Worm (Caenorhabditis elegans) whole organism, mixed stage, embryonic: ENCODE results near the gene clec-47.

Source experiments
- M03D4.4 ChIP-seq: sonication (generic microtip); optimal IDR thresholded peaks from 2 replicates; lab custom pipeline; 2017; ENCODE audit warnings: mild to moderate bottlenecking, missing genetic modification characterization, missing compliant biosample characterization
- bed-3 ChIP-seq: fragments of 200-800 bp; sonication (Bioruptor generic); optimal IDR thresholded peaks from 3 replicates; lab custom pipeline; 2018; ENCODE audit warnings: mild to moderate bottlenecking, missing genetic modification characterization, moderate library complexity, missing compliant biosample characterization
- blmp-1 ChIP-seq: fragments of 150-350 bp; optimal IDR thresholded peaks from 2 replicates; lab custom pipeline; 2014; ENCODE audit warnings: missing biosample characterization, missing genetic modification characterization
- ceh-39 ChIP-seq: fragments of 150-350 bp; optimal IDR thresholded peaks from 2 replicates; lab custom pipeline; 2014; ENCODE audit warnings: missing biosample characterization, missing genetic modification characterization
- ceh-43 ChIP-seq: fragments of 200-800 bp; sonication (Bioruptor generic); optimal IDR thresholded peaks from 2 replicates; lab custom pipeline; 2018; ENCODE audit warnings: mild to moderate bottlenecking, missing genetic modification characterization, moderate library complexity, missing compliant biosample characterization
- ceh-83 ChIP-seq: fragments of 200-800 bp; sonication (Bioruptor generic); optimal IDR thresholded peaks from 2 replicates; lab custom pipeline; 2018; ENCODE audit warnings: mild to moderate bottlenecking, missing genetic modification characterization, missing compliant biosample characterization
- ces-1 ChIP-seq: fragments of 150-350 bp; optimal IDR thresholded peaks from 2 replicates; lab custom pipeline; 2014; ENCODE audit warnings: missing biosample characterization, missing genetic modification reagents, missing genetic modification characterization
- drap-1 ChIP-seq: fragments of 200-800 bp; sonication (Bioruptor generic); optimal IDR thresholded peaks from 3 replicates; lab custom pipeline; 2018; ENCODE audit warnings: mild to moderate bottlenecking, missing genetic modification characterization, missing compliant biosample characterization
- elt-1 ChIP-seq: sonication (generic microtip); optimal IDR thresholded peaks from 2 replicates; lab custom pipeline; 2017; ENCODE audit warnings: missing genetic modification characterization, mild to moderate bottlenecking, missing compliant biosample characterization, antibody characterized with exemption, moderate library complexity, borderline replicate concordance; ENCODE audit not compliant: insufficient read depth
- elt-3 ChIP-seq: fragments of 150-350 bp; optimal IDR thresholded peaks from 2 replicates; lab custom pipeline; 2014; ENCODE audit warnings: missing biosample characterization, missing genetic modification characterization
- flh-1 ChIP-seq: fragments of 200-800 bp; sonication (Bioruptor generic); optimal IDR thresholded peaks from 2 replicates; lab custom pipeline; 2018; ENCODE audit warnings: mild to moderate bottlenecking, missing genetic modification characterization, moderate library complexity, missing compliant biosample characterization
- ham-2 ChIP-seq: fragments of 200-800 bp; sonication (Bioruptor generic); optimal IDR thresholded peaks from 2 replicates; lab custom pipeline; 2018; ENCODE audit warnings: mild to moderate bottlenecking, missing genetic modification characterization, missing compliant biosample characterization
- hlh-1 ChIP-seq: fragments of 150-350 bp; optimal IDR thresholded peaks from 2 replicates; lab custom pipeline; 2014; ENCODE audit warnings: missing biosample characterization, missing genetic modification reagents, missing genetic modification characterization
- lin-13 ChIP-seq: fragments of 150-350 bp; optimal IDR thresholded peaks from 2 replicates; lab custom pipeline; 2014; ENCODE audit warnings: missing biosample characterization, missing genetic modification characterization
- lin-32 ChIP-seq: fragments of 200-800 bp; sonication (Bioruptor generic); optimal IDR thresholded peaks from 2 replicates; lab custom pipeline; 2018; ENCODE audit warnings: mild to moderate bottlenecking, missing genetic modification characterization, missing compliant biosample characterization
- lsy-2 ChIP-seq: fragments of 150-350 bp; optimal IDR thresholded peaks from 2 replicates; lab custom pipeline; 2014; ENCODE audit warnings: missing biosample characterization, missing genetic modification characterization
- mab-5 ChIP-seq: fragments of 150-350 bp; optimal IDR thresholded peaks from 2 replicates; lab custom pipeline; 2014; ENCODE audit warnings: missing biosample characterization, missing genetic modification characterization
- mep-1 ChIP-seq: fragments of 150-350 bp; optimal IDR thresholded peaks from 2 replicates; lab custom pipeline; 2017; ENCODE audit warnings: missing biosample characterization, missing genetic modification reagents, missing genetic modification characterization, inconsistent platforms
- mls-2 ChIP-seq: sonication (generic microtip); optimal IDR thresholded peaks from 2 replicates; lab custom pipeline; 2016; ENCODE audit warnings: mild to moderate bottlenecking, missing genetic modification characterization, moderate library complexity, missing compliant biosample characterization
- nhr-12 ChIP-seq: fragments of 150-350 bp; optimal IDR thresholded peaks from 2 replicates; lab custom pipeline; 2014; ENCODE audit warnings: missing biosample characterization, missing genetic modification characterization
- nhr-237 ChIP-seq: fragments of 150-350 bp; optimal IDR thresholded peaks from 2 replicates; lab custom pipeline; 2014; ENCODE audit warnings: missing biosample characterization, missing genetic modification characterization
- nhr-28 ChIP-seq: fragments of 150-350 bp; optimal IDR thresholded peaks from 2 replicates; lab custom pipeline; 2014; ENCODE audit warnings: missing biosample characterization, missing genetic modification characterization
- nhr-76 ChIP-seq: sonication (generic microtip); optimal IDR thresholded peaks from 2 replicates; lab custom pipeline; 2017; ENCODE audit warnings: missing biosample characterization, missing genetic modification characterization
- pha-4 ChIP-seq: fragments of 150-350 bp; optimal IDR thresholded peaks from 2 replicates; lab custom pipeline; 2018; ENCODE audit warnings: missing biosample characterization, missing genetic modification reagents, missing genetic modification characterization
- sem-2 ChIP-seq: fragments of 200-800 bp; sonication (Bioruptor generic); optimal IDR thresholded peaks from 2 replicates; lab custom pipeline; 2018; ENCODE audit warnings: mild to moderate bottlenecking, missing genetic modification characterization, missing compliant biosample characterization
- sptf-1 ChIP-seq: sonication (generic microtip); optimal IDR thresholded peaks from 2 replicates; lab custom pipeline; 2017; ENCODE audit warnings: mild to moderate bottlenecking, missing genetic modification characterization, moderate library complexity, missing compliant biosample characterization
- tbx-8 ChIP-seq: fragments of 200-800 bp; sonication (Bioruptor generic); optimal IDR thresholded peaks from 2 replicates; lab custom pipeline; 2018; ENCODE audit warnings: mild to moderate bottlenecking, missing genetic modification characterization, moderate library complexity, missing compliant biosample characterization
- unc-120 ChIP-seq: sonication (generic microtip); optimal IDR thresholded peaks from 2 replicates; lab custom pipeline; 2017; ENCODE audit warnings: missing genetic modification characterization, missing compliant biosample characterization; ENCODE audit not compliant: poor library complexity, severe bottlenecking
- unc-39 ChIP-seq: fragments of 150-350 bp; optimal IDR thresholded peaks from 2 replicates; lab custom pipeline; 2014; ENCODE audit warnings: missing biosample characterization, missing genetic modification characterization
- unc-62 ChIP-seq: fragments of 150-350 bp; optimal IDR thresholded peaks from 2 replicates; lab custom pipeline; 2014; ENCODE audit warnings: missing biosample characterization, missing genetic modification reagents, missing genetic modification characterization
- ztf-11 ChIP-seq: fragments of 150-350 bp; optimal IDR thresholded peaks from 2 replicates; lab custom pipeline; 2014; ENCODE audit warnings: missing biosample characterization, missing genetic modification characterization

Gene clec-47

ce11 chrV:15181899-15182298, 6.3 kb downstream of the clec-47 start:
- TF ChIP-seq bed-3 (no peak), unc-62 (GFP tag; lab: Kevin White, UChicago) (no peak), ham-2 (GFP tag; lab: Kevin White, UChicago) (no peak), sem-2 (GFP tag; lab: Kevin White, UChicago) (no peak)

DNA sequence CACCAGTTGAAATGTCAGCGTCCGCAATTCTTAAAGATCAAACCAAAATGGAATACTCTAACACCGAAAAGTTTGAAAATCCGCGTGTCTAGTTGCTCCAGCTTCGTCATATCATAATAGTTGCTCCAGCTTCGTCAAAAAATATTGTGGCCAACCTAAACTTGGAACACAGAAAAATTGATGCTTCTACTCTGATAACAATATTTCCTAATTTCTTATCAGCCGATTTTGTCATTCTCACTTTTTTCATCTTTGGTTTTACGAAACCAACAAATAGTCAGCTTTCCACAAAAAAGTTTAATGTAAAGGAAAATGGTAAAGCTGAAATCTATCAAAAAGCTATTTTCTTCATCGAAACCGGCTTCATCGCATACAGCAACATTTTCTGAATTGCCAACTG, 6.8 kb downstream of the clec-47 start, which contains the start of gene fbxa-84:
TSS of gene fbxa-84 (plus strand) at position 34 of the 400 bp plus-strand sequence.
- TF ChIP-seq mls-2 (no peak), sem-2 (GFP tag; lab: Kevin White, UChicago) (no peak), mab-5 (no peak), blmp-1 (no peak), unc-62 (GFP tag; lab: Kevin White, UChicago) (no peak), ces-1 (no peak), ztf-11 (no peak), unc-120 (tag; lab: Kevin White, UChicago) (no peak), nhr-76 (no peak), lin-32 (GFP tag; lab: Kevin White, UChicago) (no peak), ceh-39 (tag; lab: Kevin White, UChicago) (no peak), nhr-12 (tag; lab: Kevin White, UChicago) (no peak), elt-1 (no peak), nhr-237 (tag; lab: Kevin White, UChicago) (no peak), ceh-43 (GFP tag; lab: Kevin White, UChicago) (no peak), hlh-1 (no peak), lin-13 (no peak), flh-1 (GFP tag; lab: Kevin White, UChicago) (no peak)

DNA sequence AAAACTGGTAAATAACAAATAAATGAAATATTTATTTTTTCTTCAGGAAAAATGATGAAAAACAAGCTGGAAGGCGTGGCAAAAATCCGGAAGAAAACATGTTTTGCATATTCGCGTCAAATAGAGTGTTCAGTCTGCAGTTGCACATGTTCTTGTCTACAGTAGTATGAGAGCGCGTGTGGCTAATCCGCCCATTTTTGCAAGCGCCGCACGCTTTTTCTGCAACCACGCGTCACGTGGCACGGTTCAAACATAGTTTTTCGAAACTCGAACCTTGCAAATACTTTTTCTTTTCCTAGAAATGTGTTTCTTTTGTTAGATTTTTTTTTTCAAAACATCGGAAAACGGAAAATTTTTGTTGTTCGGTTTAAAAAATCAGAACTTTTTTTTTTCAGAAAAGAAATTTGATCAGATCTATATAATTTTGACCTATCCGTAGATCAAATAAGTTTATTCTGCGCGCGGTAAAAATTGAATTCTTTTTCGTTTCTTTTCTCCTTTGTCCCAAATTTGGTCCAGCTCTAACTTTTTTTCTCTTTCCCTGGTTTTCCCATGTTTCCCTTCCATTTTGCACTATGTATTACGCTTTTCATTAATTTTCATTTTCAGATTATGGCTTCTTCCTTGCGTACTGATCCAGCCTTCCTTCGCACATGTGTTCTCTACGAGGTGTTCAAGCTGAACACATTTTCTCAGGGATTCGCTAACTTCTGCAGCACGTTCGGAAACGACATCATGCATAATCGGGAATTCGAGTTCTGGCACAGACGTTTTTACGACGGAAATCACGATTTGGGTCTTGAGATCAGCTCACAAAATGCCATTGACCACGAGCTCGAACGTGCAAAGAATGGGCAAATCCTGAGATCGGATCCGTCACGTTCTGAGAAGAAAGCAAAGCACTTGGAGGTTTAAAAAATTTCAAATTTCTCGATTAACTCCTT, 8.8 kb downstream of the clec-47 start, which contains the start of gene Y75B12B.1:
TSS of gene Y75B12B.1 (plus strand) at position 603 of the 944 bp plus-strand sequence.
- TF ChIP-seq M03D4.4 (tag; lab: Kevin White, UChicago) (no peak), mls-2 (no peak), ham-2 (GFP tag; lab: Kevin White, UChicago) (no peak), sem-2 (GFP tag; lab: Kevin White, UChicago) (no peak), ztf-11 (no peak), lin-32 (GFP tag; lab: Kevin White, UChicago) (no peak), nhr-76 (no peak), ceh-83 (GFP tag; lab: Kevin White, UChicago) (no peak), nhr-237 (tag; lab: Kevin White, UChicago) (no peak), elt-1 (no peak), drap-1 (GFP tag; lab: Kevin White, UChicago) (no peak), blmp-1 (no peak), lsy-2 (no peak), ceh-39 (tag; lab: Kevin White, UChicago) (no peak), unc-39 (tag; lab: Kevin White, UChicago) (no peak), bed-3 (no peak)
- TF ChIP-seq, all 35 proteins: peak for 0

ce11 chrV:15186259-15186927, 10.8 kb downstream of the clec-47 start, which contains the start of gene Y75B12B.3:
TSS of gene Y75B12B.3 (minus strand) at chrV:15186279.
- TF ChIP-seq unc-39 (tag; lab: Kevin White, UChicago) (no peak), ceh-39 (tag; lab: Kevin White, UChicago) (no peak), bed-3 (no peak), lsy-2 (no peak), nhr-28 (tag; lab: Kevin White, UChicago) (no peak)

- TF ChIP-seq pha-4 (peak; percentile 92), elt-1 (no peak), unc-62 (GFP tag; lab: Kevin White, UChicago) (no peak), flh-1 (GFP tag; lab: Kevin White, UChicago) (no peak), unc-39 (tag; lab: Kevin White, UChicago) (no peak), mls-2 (no peak), sem-2 (GFP tag; lab: Kevin White, UChicago) (no peak), sptf-1 (peak; percentile 7), ceh-39 (tag; lab: Kevin White, UChicago) (no peak), nhr-12 (tag; lab: Kevin White, UChicago) (no peak), hlh-1 (no peak), lsy-2 (peak; percentile 54), nhr-28 (tag; lab: Kevin White, UChicago) (no peak), drap-1 (GFP tag; lab: Kevin White, UChicago) (peak; percentile 22), ceh-83 (GFP tag; lab: Kevin White, UChicago) (no peak), tbx-8 (GFP tag; lab: Kevin White, UChicago) (no peak), mab-5 (no peak), elt-3 (tag; lab: Kevin White, UChicago) (no peak), blmp-1 (peak; percentile 13), ham-2 (GFP tag; lab: Kevin White, UChicago) (no peak), nhr-76 (no peak), lin-13 (peak; percentile 77), ceh-43 (GFP tag; lab: Kevin White, UChicago) (no peak), M03D4.4 (tag; lab: Kevin White, UChicago) (no peak), bed-3 (no peak), nhr-237 (tag; lab: Kevin White, UChicago) (peak; percentile 1), mep-1 (tag; lab: Kevin White, UChicago) (peak; percentile 56)
Measured at ce11 chrV:15187083-15188057, 11.8 kb downstream of the clec-47 start, which contains the start of the genes cyn-7 and bath-36. TSS of gene cyn-7 (minus strand) at chrV:15187378. TSS of gene bath-36 (plus strand) at chrV:15187888.
